Fruit fly (Drosophila melanogaster) whole organism, larva: ENCODE data around the gene Mst77F.

Source experiments
- noc ChIP-seq: fragments of 200-800 bp; sonication (Bioruptor generic); optimal IDR thresholded peaks from 3 replicates; lab custom pipeline; 2019; ENCODE audit warnings: missing biosample characterization, mild to moderate bottlenecking, missing genetic modification characterization, moderate library complexity

The Mst77F gene

dm6 chr3L:20809088-20809999 lies 8.5 kb downstream of the Mst77F start, which contains the start of the genes CG3634 and HIPP1:
TSS of gene CG3634 (minus strand) at chr3L:20809272.
TSS of gene HIPP1 (plus strand) at chr3L:20809669.
- no peak for TF ChIP-seq noc (tag; lab: Kevin White, UChicago)

- no peak for TF ChIP-seq noc (tag; lab: Kevin White, UChicago)
These were observed 17.6 kb downstream of the Mst77F start, which contains the start of gene Spc105R for dm6 chr3L:20800208-20800607. TSS of gene Spc105R (plus strand) at chr3L:20800410.

- TF ChIP-seq noc (tag; lab: Kevin White, UChicago) = no peak
These were observed 19.4 kb downstream of the Mst77F start, which contains the start of the genes CG3698 and tzn for dm6 chr3L:20798325-20798846. TSS of gene CG3698 (minus strand) at chr3L:20798375. TSS of gene tzn (plus strand) at chr3L:20798645.

dm6 chr3L:20797379-20797778 lies 20.4 kb downstream of the Mst77F start:
- TF ChIP-seq noc (tag; lab: Kevin White, UChicago) = no peak

dm6 chr3L:20796757-20797156 lies 21.1 kb downstream of the Mst77F start:
- no peak for TF ChIP-seq noc (tag; lab: Kevin White, UChicago)

dm6 chr3L:20792693-20793092 lies 25.1 kb downstream of the Mst77F start, which contains the start of gene Six4:
TSS of gene Six4 (minus strand) at chr3L:20792777.
- no peak for TF ChIP-seq noc (tag; lab: Kevin White, UChicago)

- no peak for TF ChIP-seq noc (tag; lab: Kevin White, UChicago)
These were observed 28.5 kb downstream of the Mst77F start for dm6 chr3L:20789299-20789698.

- no peak for TF ChIP-seq noc (tag; lab: Kevin White, UChicago)
These were observed 29.9 kb downstream of the Mst77F start, which contains the start of gene CG11396 for dm6 chr3L:20787835-20788380. TSS of gene CG11396 (minus strand) at chr3L:20788137.

- TF ChIP-seq noc (tag; lab: Kevin White, UChicago) = no peak
These were observed 31.9 kb downstream of the Mst77F start, which contains the start of gene Pcif1 for dm6 chr3L:20785742-20786427. TSS of gene Pcif1 (minus strand) at chr3L:20786197.

dm6 chr3L:20784812-20785671 lies 32.8 kb downstream of the Mst77F start:
- TF ChIP-seq noc (tag; lab: Kevin White, UChicago) = peak; percentile 66

- no peak for TF ChIP-seq noc (tag; lab: Kevin White, UChicago)
These were observed 33.4 kb downstream of the Mst77F start for dm6 chr3L:20784394-20784793.

dm6 chr3L:20778224-20779063 lies 39.4 kb downstream of the Mst77F start, which contains the start of the genes Pex16 and Pex14:
TSS of gene Pex16 (minus strand) at chr3L:20778264.
TSS of gene Pex14 (plus strand) at chr3L:20778799.
- TF ChIP-seq noc (tag; lab: Kevin White, UChicago) = no peak

dm6 chr3L:20777496-20777895 lies 40.3 kb downstream of the Mst77F start:
- TF ChIP-seq noc (tag; lab: Kevin White, UChicago) = no peak
